Worm (Caenorhabditis elegans) whole organism, mixed stage, embryonic: ENCODE data around the gene glna-1.

Source experiments
- blmp-1 ChIP-seq: fragments of 150-350 bp; optimal IDR thresholded peaks from 2 replicates; lab custom pipeline; 2014; ENCODE audit warnings: missing biosample characterization, missing genetic modification characterization
- ceh-39 ChIP-seq: fragments of 150-350 bp; optimal IDR thresholded peaks from 2 replicates; lab custom pipeline; 2014; ENCODE audit warnings: missing biosample characterization, missing genetic modification characterization
- nhr-28 ChIP-seq: fragments of 150-350 bp; optimal IDR thresholded peaks from 2 replicates; lab custom pipeline; 2014; ENCODE audit warnings: missing biosample characterization, missing genetic modification characterization
- sptf-1 ChIP-seq: sonication (generic microtip); optimal IDR thresholded peaks from 2 replicates; lab custom pipeline; 2017; ENCODE audit warnings: mild to moderate bottlenecking, missing genetic modification characterization, moderate library complexity, missing compliant biosample characterization
- unc-62 ChIP-seq: fragments of 150-350 bp; optimal IDR thresholded peaks from 2 replicates; lab custom pipeline; 2014; ENCODE audit warnings: missing biosample characterization, missing genetic modification reagents, missing genetic modification characterization
- ztf-11 ChIP-seq: fragments of 150-350 bp; optimal IDR thresholded peaks from 2 replicates; lab custom pipeline; 2014; ENCODE audit warnings: missing biosample characterization, missing genetic modification characterization

DNA sequence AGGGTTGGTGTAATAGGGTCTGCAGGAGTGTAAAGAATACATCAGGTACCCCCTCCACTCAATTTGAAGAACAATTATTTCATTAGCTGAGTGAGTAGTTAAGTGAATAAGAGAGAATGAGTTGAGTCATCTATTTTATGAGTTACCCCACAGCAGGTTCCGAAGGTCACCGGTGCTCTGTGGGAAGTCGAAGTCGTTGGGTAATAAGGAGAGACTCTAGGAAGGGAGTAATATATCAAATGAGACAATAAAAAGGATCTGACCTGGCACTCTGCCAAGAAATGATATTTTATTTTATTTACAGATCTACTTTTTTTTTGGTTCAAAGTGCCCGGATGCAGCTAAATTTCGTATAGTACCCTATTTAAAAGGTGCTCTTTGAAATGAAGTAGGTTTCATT, 35.3 kb downstream of the glna-1 start, which contains the start of gene C09F9.1:
- no peak for TF ChIP-seq blmp-1
- no peak for TF ChIP-seq ceh-39 (tag; lab: Kevin White, UChicago)
- TF ChIP-seq unc-62 (GFP tag; lab: Kevin White, UChicago) = no peak
- TF ChIP-seq sptf-1 (tag; lab: Kevin White, UChicago) = no peak
- no peak for TF ChIP-seq ztf-11 (tag; lab: Kevin White, UChicago)
- TF ChIP-seq nhr-28 (tag; lab: Kevin White, UChicago) = no peak
